Fruit fly (Drosophila melanogaster): ENCODE measurements around the gene CG11929.

The CG11929 gene

dm6 chr2L:4682377-4682776 lies at the start of gene CG11929:
TSS of gene CG11929 (plus strand) at chr2L:4682677.
- no peak for TF ChIP-seq CG17801 (GFP tag; optimal IDR thresholded peaks at IDR 0.05; ENCODE audit: partially characterized antibody)

- TF ChIP-seq CG17801 (GFP tag; optimal IDR thresholded peaks at IDR 0.05; ENCODE audit: partially characterized antibody): no peak
These were observed 49.5 kb upstream of the CG11929 start for dm6 chr2L:4632997-4633396.

dm6 chr2L:4635376-4635775 lies 47.1 kb upstream of the CG11929 start:
- TF ChIP-seq CG17801 (GFP tag; optimal IDR thresholded peaks at IDR 0.05; ENCODE audit: partially characterized antibody): no peak

dm6 chr2L:4640996-4641395 lies 41.5 kb upstream of the CG11929 start, which contains the start of gene BG642163:
TSS of gene BG642163 (plus strand) at chr2L:4641296.
- no peak for TF ChIP-seq CG17801 (GFP tag; optimal IDR thresholded peaks at IDR 0.05; ENCODE audit: partially characterized antibody)

dm6 chr2L:4642672-4643071 lies 39.8 kb upstream of the CG11929 start, which contains the start of gene CG15635:
TSS of gene CG15635 (plus strand) at chr2L:4642972.
- no peak for TF ChIP-seq CG17801 (GFP tag; optimal IDR thresholded peaks at IDR 0.05; ENCODE audit: partially characterized antibody)

dm6 chr2L:4646751-4647150 lies 35.7 kb upstream of the CG11929 start, which contains the start of gene CG43798:
TSS of gene CG43798 (plus strand) at chr2L:4647051.
- no peak for TF ChIP-seq CG17801 (GFP tag; optimal IDR thresholded peaks at IDR 0.05; ENCODE audit: partially characterized antibody)

- TF ChIP-seq CG17801 (GFP tag; optimal IDR thresholded peaks at IDR 0.05; ENCODE audit: partially characterized antibody): no peak
These were observed 33.7 kb upstream of the CG11929 start for dm6 chr2L:4648804-4649203.

dm6 chr2L:4650752-4651453 lies 31.6 kb upstream of the CG11929 start, which contains the start of gene CG3355:
TSS of gene CG3355 (plus strand) at chr2L:4651403.
- no peak for TF ChIP-seq CG17801 (GFP tag; optimal IDR thresholded peaks at IDR 0.05; ENCODE audit: partially characterized antibody)

dm6 chr2L:4660932-4661331 lies 21.5 kb upstream of the CG11929 start:
- TF ChIP-seq CG17801 (GFP tag; optimal IDR thresholded peaks at IDR 0.05; ENCODE audit: partially characterized antibody): no peak

dm6 chr2L:4684361-4684760 lies 1.9 kb downstream of the CG11929 start, which contains the start of gene Elba1:
TSS of gene Elba1 (minus strand) at chr2L:4684461.
- TF ChIP-seq CG17801 (GFP tag; optimal IDR thresholded peaks at IDR 0.05; ENCODE audit: partially characterized antibody): no peak

- no peak for TF ChIP-seq CG17801 (GFP tag; optimal IDR thresholded peaks at IDR 0.05; ENCODE audit: partially characterized antibody)
These were observed 4.7 kb downstream of the CG11929 start, which contains the start of gene Elba3 for dm6 chr2L:4687211-4687610. TSS of gene Elba3 (plus strand) at chr2L:4687511.

- no peak for TF ChIP-seq CG17801 (GFP tag; optimal IDR thresholded peaks at IDR 0.05; ENCODE audit: partially characterized antibody)
These were observed 8.1 kb downstream of the CG11929 start, which contains the start of gene CG3251 for dm6 chr2L:4690602-4691001. TSS of gene CG3251 (minus strand) at chr2L:4690702.

dm6 chr2L:4694421-4694820 lies 11.9 kb downstream of the CG11929 start, which contains the start of gene dcma:
TSS of gene dcma (plus strand) at chr2L:4694721.
- TF ChIP-seq CG17801 (GFP tag; optimal IDR thresholded peaks at IDR 0.05; ENCODE audit: partially characterized antibody): no peak

- no peak for TF ChIP-seq CG17801 (GFP tag; optimal IDR thresholded peaks at IDR 0.05; ENCODE audit: partially characterized antibody)
These were observed 16.4 kb downstream of the CG11929 start for dm6 chr2L:4698837-4699236.

- no peak for TF ChIP-seq CG17801 (GFP tag; optimal IDR thresholded peaks at IDR 0.05; ENCODE audit: partially characterized antibody)
These were observed 18.9 kb downstream of the CG11929 start, which contains the start of gene Taf12L for dm6 chr2L:4701385-4701784. TSS of gene Taf12L (minus strand) at chr2L:4701485.

- no peak for TF ChIP-seq CG17801 (GFP tag; optimal IDR thresholded peaks at IDR 0.05; ENCODE audit: partially characterized antibody)
These were observed 43.5 kb downstream of the CG11929 start for dm6 chr2L:4726021-4726420.
